Worm (Caenorhabditis elegans): ENCODE measurements around the gene C25E10.10.

The C25E10.10 gene

DNA sequence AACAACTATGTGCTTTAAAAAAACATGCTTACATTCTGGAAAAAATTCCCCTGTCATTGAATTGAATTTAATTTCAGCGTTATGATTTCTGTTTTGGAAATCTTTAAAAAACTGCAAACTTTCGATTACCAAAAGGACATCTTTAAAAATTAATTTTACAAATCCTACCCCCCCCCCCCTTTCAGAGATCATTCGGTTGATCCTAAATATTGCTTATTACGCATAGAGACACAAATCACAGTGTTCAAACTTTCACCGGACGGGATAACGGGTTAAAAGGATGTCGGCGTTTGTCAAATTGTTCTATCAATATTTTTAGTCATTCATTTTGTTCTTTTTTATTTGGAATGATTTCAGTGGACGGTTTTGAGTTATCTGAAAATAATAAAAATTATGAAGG lies 22.9 kb downstream of the C25E10.10 start, which contains the start of gene C25E10.4:
Gene C25E10.4, plus strand, starts transcription at position 301 of the 400 bp plus-strand sequence.
- TF ChIP-seq elt-2 (tag; optimal IDR thresholded peaks at IDR 0.05): no peak
- TF ChIP-seq unc-39 (tag; optimal IDR thresholded peaks at IDR 0.05): no peak
- no peak for TF ChIP-seq hmg-11 (tag; optimal IDR thresholded peaks at IDR 0.05)
- no peak for TF ChIP-seq elt-1 (tag; optimal IDR thresholded peaks at IDR 0.05)
- no peak for TF ChIP-seq tbx-2 (tag; optimal IDR thresholded peaks at IDR 0.05)
- no peak for TF ChIP-seq ZK546.5 (tag; optimal IDR thresholded peaks at IDR 0.05)
- TF ChIP-seq ceh-82 (tag; optimal IDR thresholded peaks at IDR 0.05): no peak
- no peak for TF ChIP-seq lin-39 (tag; optimal IDR thresholded peaks at IDR 0.05)
- TF ChIP-seq ztf-11 (tag; optimal IDR thresholded peaks at IDR 0.05): no peak
- TF ChIP-seq elt-3 (tag; optimal IDR thresholded peaks at IDR 0.05): no peak
- TF ChIP-seq nhr-67 (tag; optimal IDR thresholded peaks at IDR 0.05): no peak
- TF ChIP-seq nfya-1 (tag; optimal IDR thresholded peaks at IDR 0.05; ENCODE audit: insufficient read depth): no peak
- no peak for TF ChIP-seq nhr-28 (tag; optimal IDR thresholded peaks at IDR 0.05)

DNA sequence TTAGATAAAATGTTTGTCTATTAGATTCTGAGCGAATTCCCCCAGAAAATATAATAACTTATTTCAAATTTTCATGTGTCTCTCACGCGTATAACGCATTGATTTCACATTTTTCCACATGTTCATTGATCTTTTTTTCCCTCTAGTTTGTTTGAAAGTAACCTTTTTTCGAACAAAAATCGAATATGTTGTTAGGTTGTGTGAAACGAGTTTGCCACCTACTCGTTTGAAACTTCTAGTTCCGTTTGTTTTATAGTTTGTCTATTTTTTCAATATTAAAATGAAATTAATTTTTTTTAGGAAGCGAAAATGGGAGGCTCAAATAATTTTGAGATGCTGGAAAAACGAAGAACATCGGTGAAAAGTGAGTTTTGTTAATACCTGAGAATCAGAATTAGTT lies 25.9 kb downstream of the C25E10.10 start, which contains the start of gene C25E10.5:
Gene C25E10.5, plus strand, starts transcription at position 301 of the 400 bp plus-strand sequence.
- TF ChIP-seq nhr-25 (tag; optimal IDR thresholded peaks at IDR 0.05) (no peak), fkh-2 (tag; optimal IDR thresholded peaks at IDR 0.05) (no peak), elt-2 (tag; optimal IDR thresholded peaks at IDR 0.05) (no peak), aly-2 (tag; optimal IDR thresholded peaks at IDR 0.05) (no peak), nhr-23 (tag; optimal IDR thresholded peaks at IDR 0.05) (no peak), sea-2 (GFP tag; optimal IDR thresholded peaks at IDR 0.05) (no peak), elt-3 (tag; optimal IDR thresholded peaks at IDR 0.05) (no peak), fos-1 (tag; optimal IDR thresholded peaks at IDR 0.05) (no peak), nfya-1 (tag; optimal IDR thresholded peaks at IDR 0.05; ENCODE audit: insufficient read depth) (no peak), lin-15B (tag; optimal IDR thresholded peaks at IDR 0.05) (no peak), skn-1 (tag; optimal IDR thresholded peaks at IDR 0.05) (no peak), hmg-11 (tag; optimal IDR thresholded peaks at IDR 0.05) (no peak), ceh-9 (tag; optimal IDR thresholded peaks at IDR 0.05) (no peak)

DNA sequence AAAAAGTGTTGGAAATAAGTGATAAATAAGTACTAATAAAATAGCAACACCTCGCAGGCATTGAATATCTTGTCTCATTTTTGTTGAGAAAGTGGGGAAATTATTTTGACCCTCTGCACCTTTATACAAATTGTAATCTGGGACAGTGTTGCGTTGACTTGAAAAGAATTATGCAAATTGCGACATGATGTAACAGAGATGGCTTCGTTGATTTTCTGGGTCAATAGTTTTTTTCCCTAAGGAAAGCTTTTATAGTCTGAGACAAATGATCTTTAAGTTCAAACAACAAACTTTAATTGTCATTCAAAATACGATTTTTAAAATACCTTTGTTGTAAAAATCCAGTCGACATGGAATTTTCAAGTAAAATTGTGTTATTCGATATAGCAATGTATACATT lies 31.4 kb downstream of the C25E10.10 start, which contains the start of gene bus-1:
Gene bus-1, minus strand, starts transcription at position 101 of the 400 bp plus-strand sequence.
- TF ChIP-seq pha-4 (tag; optimal IDR thresholded peaks at IDR 0.05) (no peak), nhr-11 (tag; optimal IDR thresholded peaks at IDR 0.05) (no peak), elt-1 (tag; optimal IDR thresholded peaks at IDR 0.05) (no peak), nfya-1 (tag; optimal IDR thresholded peaks at IDR 0.05; ENCODE audit: insufficient read depth) (no peak), unc-62 (GFP tag; optimal IDR thresholded peaks at IDR 0.05) (no peak), skn-1 (tag; optimal IDR thresholded peaks at IDR 0.05) (no peak), fkh-2 (tag; optimal IDR thresholded peaks at IDR 0.05) (no peak), mdl-1 (tag; optimal IDR thresholded peaks at IDR 0.05) (no peak), ztf-4 (tag; optimal IDR thresholded peaks at IDR 0.05) (no peak), nhr-67 (tag; optimal IDR thresholded peaks at IDR 0.05) (no peak), daf-12 (tag; optimal IDR thresholded peaks at IDR 0.05) (no peak), lsy-12 (tag; optimal IDR thresholded peaks at IDR 0.05) (no peak), nhr-76 (tag; optimal IDR thresholded peaks at IDR 0.05) (no peak), fos-1 (tag; optimal IDR thresholded peaks at IDR 0.05) (no peak), pqm-1 (tag; optimal IDR thresholded peaks at IDR 0.05) (no peak), mml-1 (tag; optimal IDR thresholded peaks at IDR 0.05) (no peak)

DNA sequence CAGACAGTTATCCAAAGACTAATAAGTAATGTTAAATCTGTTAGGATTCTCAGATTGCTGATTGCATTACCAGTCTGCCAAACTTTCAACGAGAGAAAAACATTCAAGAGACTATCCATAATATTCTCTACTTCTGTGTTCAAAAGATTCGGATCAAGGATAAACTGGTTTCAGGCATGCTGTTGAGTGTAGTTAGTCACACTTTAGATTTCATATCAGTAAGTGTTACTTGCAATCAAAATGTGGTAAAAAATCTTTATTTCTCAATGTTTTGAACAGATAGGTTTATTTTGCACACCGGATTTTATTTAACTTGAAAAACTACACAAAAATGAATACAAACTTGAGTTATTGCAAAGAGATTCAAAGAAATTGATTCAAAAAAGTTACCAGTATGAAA lies 34.1 kb downstream of the C25E10.10 start, which contains the start of gene oac-41:
Gene oac-41, minus strand, starts transcription at position 101 of the 400 bp plus-strand sequence.
- TF ChIP-seq sea-2 (GFP tag; optimal IDR thresholded peaks at IDR 0.05) (no peak), hmg-11 (tag; optimal IDR thresholded peaks at IDR 0.05) (no peak), aly-2 (tag; optimal IDR thresholded peaks at IDR 0.05) (no peak), ama-1 (optimal IDR thresholded peaks at IDR 0.05) (no peak), eor-1 (tag; optimal IDR thresholded peaks at IDR 0.05) (no peak), nhr-237 (tag; optimal IDR thresholded peaks at IDR 0.05) (no peak), snpc-4 (tag; optimal IDR thresholded peaks at IDR 0.05) (no peak), elt-1 (tag; optimal IDR thresholded peaks at IDR 0.05) (no peak), egl-5 (tag; optimal IDR thresholded peaks at IDR 0.05) (no peak), nhr-28 (tag; optimal IDR thresholded peaks at IDR 0.05) (no peak)
